Worm (Caenorhabditis elegans): ENCODE measurements around the gene R08A2.5.

- TF ChIP-seq C38D4.7 (GFP tag; optimal IDR thresholded peaks at IDR 0.05) (no peak), pag-3 (tag; optimal IDR thresholded peaks at IDR 0.05; ENCODE audit: borderline replicate concordance) (no peak), pax-1 (tag; optimal IDR thresholded peaks at IDR 0.05) (no peak), lin-11 (tag; optimal IDR thresholded peaks at IDR 0.05) (no peak)
These were observed 16.9 kb downstream of the R08A2.5 start, which contains the start of gene oig-3 for ce11 chrV:14729343-14729742.
